Fruit fly (Drosophila melanogaster): Measurements from ENCODE around the gene CG34428.
A peak's percentile ranks its signal among the peaks of the same experiment; 100 is the strongest.

CG34428 gene

dm6 chr3L:13041292-13042067 is 20.1 kb upstream of the CG34428 start, which contains the start of gene RpS4:
Gene RpS4, plus strand, starts transcription at chr3L:13041756.
- TF ChIP-seq fd96Ca (GFP tag; IDR thresholded peaks at IDR 0.05) (no peak), CG14655 (GFP tag; optimal IDR thresholded peaks at IDR 0.05) (no peak), CG9948 (tag; optimal IDR thresholded peaks at IDR 0.05) (peak; percentile 36), CG8159 (tag; optimal IDR thresholded peaks at IDR 0.05) (peak; percentile 62), D1 (tag; optimal IDR thresholded peaks at IDR 0.05) (no peak), CG32121 (GFP tag; IDR thresholded peaks at IDR 0.05) (no peak; the same call in 1 of the 2 replicates), CG15710 (tag; optimal IDR thresholded peaks at IDR 0.05) (peak; percentile 59), gl (tag; optimal IDR thresholded peaks at IDR 0.05) (peak; percentile 86), CG4496 (GFP tag; IDR thresholded peaks at IDR 0.05) (peak; percentile 92), CG12605 (GFP tag; IDR thresholded peaks at IDR 0.05) (peak; percentile 76), CG8301 (tag; optimal IDR thresholded peaks at IDR 0.05) (peak; percentile 51), CG34367 (tag; optimal IDR thresholded peaks at IDR 0.05) (peak; percentile 87), Ets98B (GFP tag; IDR thresholded peaks at IDR 0.05) (peak; percentile 72), CG10348 (GFP tag; IDR thresholded peaks at IDR 0.05) (no peak), CG17806 (tag; optimal IDR thresholded peaks at IDR 0.05) (peak; percentile 47), EcR (GFP tag; optimal IDR thresholded peaks at IDR 0.05) (no peak), Snoo (tag; optimal IDR thresholded peaks at IDR 0.05) (peak; percentile 96), Pif1A (GFP tag; optimal IDR thresholded peaks at IDR 0.05) (peak; percentile 75), rn (GFP tag; IDR thresholded peaks at IDR 0.05) (0 out of 2 replicates have a peak, but pooled peaks have one; percentile 7), CG13204 (GFP tag; optimal IDR thresholded peaks at IDR 0.05) (peak; percentile 92), Pif1B (GFP tag; optimal IDR thresholded peaks at IDR 0.05) (peak; percentile 53)

- peak; percentile 9 for TF ChIP-seq Snoo (tag; optimal IDR thresholded peaks at IDR 0.05)
- TF ChIP-seq CG9948 (tag; optimal IDR thresholded peaks at IDR 0.05), result no peak
- TF ChIP-seq CG15710 (tag; optimal IDR thresholded peaks at IDR 0.05), result peak; percentile 8
- TF ChIP-seq CG34367 (tag; optimal IDR thresholded peaks at IDR 0.05), result no peak
- TF ChIP-seq CG8159 (tag; optimal IDR thresholded peaks at IDR 0.05), result no peak
- no peak for TF ChIP-seq Ets98B (GFP tag; IDR thresholded peaks at IDR 0.05)
- peak; percentile 41; the same call in 1 of the 2 replicates for TF ChIP-seq CG32121 (GFP tag; IDR thresholded peaks at IDR 0.05)
- peak; percentile 53 for TF ChIP-seq EcR (GFP tag; optimal IDR thresholded peaks at IDR 0.05)
- TF ChIP-seq CG17806 (tag; optimal IDR thresholded peaks at IDR 0.05), result no peak
- peak; percentile 70 for TF ChIP-seq gl (tag; optimal IDR thresholded peaks at IDR 0.05)
- no peak for TF ChIP-seq fd96Ca (GFP tag; IDR thresholded peaks at IDR 0.05)
These were observed 17.2 kb upstream of the CG34428 start, which contains the start of gene Syx13 for dm6 chr3L:13044335-13044814. Gene Syx13, plus strand, starts transcription at chr3L:13044434.

DNA sequence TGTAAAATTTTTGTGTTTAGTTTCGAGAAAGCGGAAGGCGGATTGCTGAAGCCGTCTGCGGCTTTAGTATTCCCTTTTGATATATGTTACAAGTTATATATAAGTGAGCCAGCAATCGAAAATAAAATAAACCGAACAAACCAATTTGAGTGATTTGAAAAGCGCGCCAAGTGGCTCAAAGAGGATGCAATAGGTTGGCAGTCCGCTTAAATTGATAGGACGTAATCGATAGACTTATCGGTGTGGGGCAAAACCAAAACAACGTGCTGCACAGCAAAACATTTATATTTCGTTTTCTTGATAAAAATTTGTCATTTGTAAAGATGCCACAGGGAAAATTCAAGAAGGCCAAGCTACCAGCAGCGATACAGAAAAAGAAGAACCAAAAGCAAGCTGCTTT is 14.8 kb upstream of the CG34428 start, which contains the start of gene CG11279:
Gene CG11279, plus strand, starts transcription at position 220 of the 400 bp plus-strand sequence.
- TF ChIP-seq CG8301 (tag; optimal IDR thresholded peaks at IDR 0.05) (no peak), EcR (GFP tag; optimal IDR thresholded peaks at IDR 0.05) (no peak), CG32121 (GFP tag; IDR thresholded peaks at IDR 0.05) (no peak), fd96Ca (GFP tag; IDR thresholded peaks at IDR 0.05) (no peak), CG34367 (tag; optimal IDR thresholded peaks at IDR 0.05) (no peak)

dm6 chr3L:13049671-13050070 is 11.9 kb upstream of the CG34428 start:
- TF ChIP-seq Pif1A (GFP tag; optimal IDR thresholded peaks at IDR 0.05) (peak; percentile 52), CG9948 (tag; optimal IDR thresholded peaks at IDR 0.05) (peak; percentile 57), CG10348 (GFP tag; IDR thresholded peaks at IDR 0.05) (no peak), CG17806 (tag; optimal IDR thresholded peaks at IDR 0.05) (peak; percentile 38), CG34367 (tag; optimal IDR thresholded peaks at IDR 0.05) (no peak), CG13204 (GFP tag; optimal IDR thresholded peaks at IDR 0.05) (peak; percentile 4), CG8301 (tag; optimal IDR thresholded peaks at IDR 0.05) (peak; percentile 40), gl (tag; optimal IDR thresholded peaks at IDR 0.05) (no peak), Pif1B (GFP tag; optimal IDR thresholded peaks at IDR 0.05) (peak; percentile 36), CG8159 (tag; optimal IDR thresholded peaks at IDR 0.05) (peak; percentile 63), EcR (GFP tag; optimal IDR thresholded peaks at IDR 0.05) (peak; percentile 16), CG14655 (GFP tag; optimal IDR thresholded peaks at IDR 0.05) (no peak), CG15710 (tag; optimal IDR thresholded peaks at IDR 0.05) (peak; percentile 20), CG12605 (GFP tag; IDR thresholded peaks at IDR 0.05) (no peak), CG4496 (GFP tag; IDR thresholded peaks at IDR 0.05) (no peak)

DNA sequence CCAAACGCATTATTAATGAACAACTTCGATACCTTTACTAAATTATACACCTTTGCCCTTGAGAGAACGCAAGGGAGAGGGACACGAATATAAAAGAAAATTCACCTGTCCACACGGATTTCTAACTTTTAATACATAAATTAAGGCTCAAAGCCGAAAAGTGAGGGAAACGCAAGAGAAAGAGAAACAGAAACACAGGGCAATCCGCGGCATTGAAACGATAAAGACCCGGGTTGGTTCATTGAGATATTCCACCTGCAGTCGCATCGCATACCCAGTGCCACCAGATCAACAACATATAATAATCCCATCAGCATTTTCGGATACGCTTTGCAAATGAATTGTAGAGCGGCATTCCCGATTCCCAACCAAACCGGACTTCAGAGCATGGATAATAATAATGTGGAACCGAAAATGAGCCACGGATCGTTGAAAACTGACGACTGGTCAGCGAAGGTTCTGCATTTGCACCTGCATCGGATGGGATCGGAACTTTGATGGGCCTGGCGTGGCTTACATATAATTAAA is 10.8 kb upstream of the CG34428 start:
- TF ChIP-seq CG4496 (GFP tag; IDR thresholded peaks at IDR 0.05) (no peak), CG10348 (GFP tag; IDR thresholded peaks at IDR 0.05) (no peak), gl (tag; optimal IDR thresholded peaks at IDR 0.05) (no peak), CG32121 (GFP tag; IDR thresholded peaks at IDR 0.05) (no peak), CG34367 (tag; optimal IDR thresholded peaks at IDR 0.05) (no peak), Ets98B (GFP tag; IDR thresholded peaks at IDR 0.05) (no peak), CG8159 (tag; optimal IDR thresholded peaks at IDR 0.05) (no peak), rn (GFP tag; IDR thresholded peaks at IDR 0.05) (no peak), CG8301 (tag; optimal IDR thresholded peaks at IDR 0.05) (no peak), CG9948 (tag; optimal IDR thresholded peaks at IDR 0.05) (no peak), Pif1A (GFP tag; optimal IDR thresholded peaks at IDR 0.05) (no peak), CG15710 (tag; optimal IDR thresholded peaks at IDR 0.05) (no peak), D1 (tag; optimal IDR thresholded peaks at IDR 0.05) (no peak), Pif1B (GFP tag; optimal IDR thresholded peaks at IDR 0.05) (no peak), fd96Ca (GFP tag; IDR thresholded peaks at IDR 0.05) (no peak), EcR (GFP tag; optimal IDR thresholded peaks at IDR 0.05) (no peak)

Measured in whole organism, pupa.